Fruit fly (Drosophila melanogaster): ENCODE results near the gene CG33710.

CG33710 gene

DNA sequence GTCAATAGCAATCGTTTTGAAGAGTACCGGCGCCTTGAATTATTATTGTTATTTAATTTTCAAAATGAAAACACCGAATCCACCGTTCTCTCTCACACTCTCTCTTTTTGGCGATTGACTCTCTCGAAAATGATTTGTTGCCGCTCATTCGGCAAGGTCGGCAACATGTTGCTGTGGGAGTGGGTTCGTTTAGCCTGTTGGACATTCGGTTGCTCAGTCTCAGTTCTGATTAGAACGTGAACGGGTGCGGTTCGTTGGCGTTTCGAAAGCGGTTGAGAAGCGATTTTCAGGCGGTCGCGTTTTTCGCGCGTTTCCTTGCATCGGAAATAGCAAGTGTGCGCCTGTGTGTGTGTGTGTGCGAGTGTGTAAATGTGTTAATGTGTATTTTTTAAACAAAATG lies 13.6 kb downstream of the CG33710 start, which contains the start of gene Ac76E (continued):
- TF ChIP-seq CG34422 (GFP tag; IDR thresholded peaks at IDR 0.05) (peak; percentile 32; the same call in 1 of the 3 replicates), gsb-n (tag; optimal IDR thresholded peaks at IDR 0.05) (no peak), CG11247 (GFP tag; IDR thresholded peaks at IDR 0.05) (no peak), GATAe (GFP tag; conservative IDR thresholded peaks at IDR 0.05) (peak; percentile 46; the same call in 1 of the 2 replicates), Camta (GFP tag; optimal IDR thresholded peaks at IDR 0.05) (no peak), esg (GFP tag; conservative IDR thresholded peaks at IDR 0.05) (no peak), CG34376 (GFP tag; optimal IDR thresholded peaks at IDR 0.05) (peak; percentile 30), ara (GFP tag; IDR thresholded peaks at IDR 0.05) (no peak), CG14014 (GFP tag; IDR thresholded peaks at IDR 0.05) (no peak), ftz-f1 (GFP tag; optimal IDR thresholded peaks at IDR 0.05) (peak; percentile 93), Trl (optimal IDR thresholded peaks at IDR 0.05) (peak; percentile 67 to 92), Trl (GFP tag; optimal IDR thresholded peaks at IDR 0.05) (no peak), Hmr (GFP tag; optimal IDR thresholded peaks at IDR 0.05) (peak; percentile 36), CG7987 (GFP tag; optimal IDR thresholded peaks at IDR 0.05) (peak; percentile 1), CG1832 (GFP tag; optimal IDR thresholded peaks at IDR 0.05) (no peak), CG14965 (GFP tag; optimal IDR thresholded peaks at IDR 0.05; ENCODE audit: borderline replicate concordance) (no peak), CG11093 (GFP tag; IDR thresholded peaks at IDR 0.05) (no peak), fd96Cb (tag; optimal IDR thresholded peaks at IDR 0.05) (no peak), eve (GFP tag; optimal IDR thresholded peaks at IDR 0.05) (no peak), CG10462 (GFP tag; optimal IDR thresholded peaks at IDR 0.05) (no peak), cwo (GFP tag; optimal IDR thresholded peaks at IDR 0.05) (peak; percentile 35), CkIIα-i1 (GFP tag; IDR thresholded peaks at IDR 0.05) (no peak), Rfx (GFP tag; IDR thresholded peaks at IDR 0.05) (peak; percentile 35; the same call in 1 of the 2 replicates), Adf1 (GFP tag; IDR thresholded peaks at IDR 0.05) (peak; percentile 43; the same call in 1 of the 2 replicates), CG6854 (GFP tag; optimal IDR thresholded peaks at IDR 0.05) (peak; percentile 15), NC2β (GFP tag; optimal IDR thresholded peaks at IDR 0.05) (no peak), ERR (GFP tag; optimal IDR thresholded peaks at IDR 0.05) (peak; percentile 36), Sox102F (GFP tag; optimal IDR thresholded peaks at IDR 0.05) (no peak), TFAM (GFP tag; optimal IDR thresholded peaks at IDR 0.05) (no peak), CG34224 (GFP tag; IDR thresholded peaks at IDR 0.05; ENCODE audit: partially characterized antibody) (0 out of 3 replicates have a peak, but pooled peaks have one; percentile 13), luna (GFP tag; optimal IDR thresholded peaks at IDR 0.05) (peak; percentile 23), Xbp1 (GFP tag; optimal IDR thresholded peaks at IDR 0.05) (no peak), CG18011 (GFP tag; optimal IDR thresholded peaks at IDR 0.05) (no peak), rib (GFP tag; IDR thresholded peaks at IDR 0.05) (peak; percentile 68), pnt (GFP tag; optimal IDR thresholded peaks at IDR 0.05) (no peak), Elba2 (GFP tag; optimal IDR thresholded peaks at IDR 0.05) (peak; percentile 77), sd (tag; optimal IDR thresholded peaks at IDR 0.05) (peak; percentile 25), slbo (GFP tag; IDR thresholded peaks at IDR 0.05) (peak; percentile 29), Hr51 (GFP tag; optimal IDR thresholded peaks at IDR 0.05) (no peak), cato (GFP tag; optimal IDR thresholded peaks at IDR 0.05; ENCODE audit: borderline replicate concordance) (no peak), CG12769 (tag; optimal IDR thresholded peaks at IDR 0.05) (peak; percentile 65), CG10543 (GFP tag; optimal IDR thresholded peaks at IDR 0.05) (peak; percentile 46), insv (GFP tag; optimal IDR thresholded peaks at IDR 0.05) (peak in 1 of 2 experiments; percentile 81), Med (GFP tag) (peak; percentile 81), CG7271 (tag; optimal IDR thresholded peaks at IDR 0.05) (no peak), stc (GFP tag; IDR thresholded peaks at IDR 0.05) (peak; percentile 19; the same call in 1 of the 2 replicates), Atf6 (GFP tag; IDR thresholded peaks at IDR 0.05) (peak; percentile 64), CG31224 (GFP tag; IDR thresholded peaks at IDR 0.05) (peak; percentile 18; the same call in 1 of the 2 replicates), CG13624 (GFP tag; optimal IDR thresholded peaks at IDR 0.05) (peak; percentile 14), bigmax (GFP tag; optimal IDR thresholded peaks at IDR 0.05) (no peak), Awh (GFP tag; IDR thresholded peaks at IDR 0.05) (no peak)

All from whole organism, embryonic.